Worm (Caenorhabditis elegans) whole organism, mixed stage, embryonic: ENCODE data around the gene oac-21.

Experiments used
- mab-5 ChIP-seq: fragments of 150-350 bp; optimal IDR thresholded peaks from 2 replicates; lab custom pipeline; 2014; ENCODE audit warnings: missing biosample characterization, missing genetic modification characterization
- nhr-28 ChIP-seq: fragments of 150-350 bp; optimal IDR thresholded peaks from 2 replicates; lab custom pipeline; 2014; ENCODE audit warnings: missing biosample characterization, missing genetic modification characterization
- pha-4 ChIP-seq: fragments of 150-350 bp; optimal IDR thresholded peaks from 2 replicates; lab custom pipeline; 2018; ENCODE audit warnings: missing biosample characterization, missing genetic modification reagents, missing genetic modification characterization

ce11 chrIV:3878283-3878938, 10.7 kb upstream of the oac-21 start, which contains the start of gene F37C4.6:
- TF ChIP-seq pha-4 (tag; lab: Kevin White, UChicago) (no peak), mab-5 (tag; lab: Kevin White, UChicago) (no peak), nhr-28 (tag; lab: Kevin White, UChicago) (no peak)
